Worm (Caenorhabditis elegans) whole organism, mixed stage, embryonic: ENCODE measurements around the gene col-84.

Experiments
- pha-4 ChIP-seq: fragments of 150-350 bp; optimal IDR thresholded peaks from 2 replicates; lab custom pipeline; 2018; ENCODE audit warnings: missing biosample characterization, missing genetic modification reagents, missing genetic modification characterization
- sem-2 ChIP-seq: fragments of 200-800 bp; sonication (Bioruptor generic); optimal IDR thresholded peaks from 2 replicates; lab custom pipeline; 2018; ENCODE audit warnings: mild to moderate bottlenecking, missing genetic modification characterization, missing compliant biosample characterization
- unc-62 ChIP-seq: fragments of 150-350 bp; optimal IDR thresholded peaks from 2 replicates; lab custom pipeline; 2014; ENCODE audit warnings: missing biosample characterization, missing genetic modification reagents, missing genetic modification characterization

ce11 chrII:11859833-11860232, 8.5 kb upstream of the col-84 start:
- TF ChIP-seq unc-62 (GFP tag; lab: Kevin White, UChicago) (no peak), pha-4 (tag; lab: Kevin White, UChicago) (no peak), sem-2 (GFP tag; lab: Kevin White, UChicago) (no peak)
